Worm (Caenorhabditis elegans): ENCODE results near the gene gbf-1.

gbf-1 gene

ce11 chrIII:11703776-11704093, 69.7 kb downstream of the gbf-1 start, which contains the start of gene col-95:
TSS of gene col-95 (plus strand) at chrIII:11703994.
- TF ChIP-seq mbf-1 (tag; optimal IDR thresholded peaks at IDR 0.05) (no peak), elt-1 (tag; optimal IDR thresholded peaks at IDR 0.05) (no peak), ztf-1 (GFP tag; conservative IDR thresholded peaks at IDR 0.05) (no peak), skn-1 (tag; optimal IDR thresholded peaks at IDR 0.05) (no peak), lsy-2 (tag; optimal IDR thresholded peaks at IDR 0.05) (no peak), blmp-1 (tag; optimal IDR thresholded peaks at IDR 0.05; ENCODE audit: insufficient read depth) (no peak), R02D3.7 (tag; optimal IDR thresholded peaks at IDR 0.05) (no peak), ceh-16 (tag; optimal IDR thresholded peaks at IDR 0.05) (no peak), lin-13 (GFP tag; optimal IDR thresholded peaks at IDR 0.05) (no peak), zag-1 (tag; optimal IDR thresholded peaks at IDR 0.05) (no peak), unc-55 (GFP tag; optimal IDR thresholded peaks at IDR 0.05) (no peak), ztf-4 (tag; optimal IDR thresholded peaks at IDR 0.05) (no peak), ztf-11 (tag; optimal IDR thresholded peaks at IDR 0.05) (no peak), unc-39 (tag; optimal IDR thresholded peaks at IDR 0.05) (no peak), F13H6.1 (tag; optimal IDR thresholded peaks at IDR 0.05) (no peak), mdl-1 (tag; optimal IDR thresholded peaks at IDR 0.05) (no peak), nhr-77 (tag; optimal IDR thresholded peaks at IDR 0.05) (no peak), sem-4 (tag; optimal IDR thresholded peaks at IDR 0.05) (no peak), nhr-23 (tag; optimal IDR thresholded peaks at IDR 0.05) (no peak)

ce11 chrIII:11703006-11703775, 70.3 kb downstream of the gbf-1 start:
- TF ChIP-seq skn-1 (tag; optimal IDR thresholded peaks at IDR 0.05) (no peak), nhr-23 (tag; optimal IDR thresholded peaks at IDR 0.05) (no peak), ztf-1 (GFP tag; conservative IDR thresholded peaks at IDR 0.05) (no peak), lin-13 (GFP tag; optimal IDR thresholded peaks at IDR 0.05) (no peak), nhr-129 (tag; optimal IDR thresholded peaks at IDR 0.05) (no peak), zag-1 (tag; optimal IDR thresholded peaks at IDR 0.05) (no peak), Y55F3AM.14 (GFP tag; optimal IDR thresholded peaks at IDR 0.05) (no peak), nhr-11 (tag; optimal IDR thresholded peaks at IDR 0.05) (no peak), sma-3 (GFP tag; optimal IDR thresholded peaks at IDR 0.05) (no peak), gmeb-1 (tag; optimal IDR thresholded peaks at IDR 0.05) (no peak), lsy-2 (tag; optimal IDR thresholded peaks at IDR 0.05) (no peak), ztf-4 (tag; optimal IDR thresholded peaks at IDR 0.05) (no peak), blmp-1 (tag; optimal IDR thresholded peaks at IDR 0.05; ENCODE audit: insufficient read depth) (no peak), lin-11 (tag; optimal IDR thresholded peaks at IDR 0.05) (no peak), alr-1 (tag; optimal IDR thresholded peaks at IDR 0.05) (no peak)

- no peak for TF ChIP-seq aly-2 (tag; optimal IDR thresholded peaks at IDR 0.05)
- no peak for TF ChIP-seq mdl-1 (tag; optimal IDR thresholded peaks at IDR 0.05)
- TF ChIP-seq crh-2 (tag; optimal IDR thresholded peaks at IDR 0.05): no peak
- no peak for TF ChIP-seq egl-27 (tag; optimal IDR thresholded peaks at IDR 0.05)
- no peak for TF ChIP-seq Y55F3AM.14 (GFP tag; optimal IDR thresholded peaks at IDR 0.05)
- TF ChIP-seq nhr-25 (tag; optimal IDR thresholded peaks at IDR 0.05): no peak
- no peak for TF ChIP-seq ZK546.5 (tag; optimal IDR thresholded peaks at IDR 0.05)
- no peak for TF ChIP-seq nhr-237 (tag; optimal IDR thresholded peaks at IDR 0.05)
- TF ChIP-seq ztf-11 (tag; optimal IDR thresholded peaks at IDR 0.05): no peak
- TF ChIP-seq nhr-6 (tag; optimal IDR thresholded peaks at IDR 0.05): no peak
- TF ChIP-seq peb-1 (tag; optimal IDR thresholded peaks at IDR 0.05): no peak
These were observed 71.6 kb downstream of the gbf-1 start for ce11 chrIII:11701863-11702262.
